Fruit fly (Drosophila melanogaster): Measurements from ENCODE around the gene CG5321.

CG5321 gene

dm6 chrX:14689108-14689507 is 9.7 kb downstream of the CG5321 start (continued):
- TF ChIP-seq stc (GFP tag; IDR thresholded peaks at IDR 0.05) (peak; percentile 66), aop (GFP tag; IDR thresholded peaks at IDR 0.05) (no peak), cato (GFP tag; optimal IDR thresholded peaks at IDR 0.05; ENCODE audit: borderline replicate concordance) (no peak), klu (GFP tag; IDR thresholded peaks at IDR 0.05) (no peak), Eip74EF (GFP tag; optimal IDR thresholded peaks at IDR 0.05) (peak in 1 of 2 experiments; percentile 61), CG1647 (GFP tag; optimal IDR thresholded peaks at IDR 0.05) (no peak), CG12155 (GFP tag; optimal IDR thresholded peaks at IDR 0.05) (peak; percentile 16), CG11093 (GFP tag; IDR thresholded peaks at IDR 0.05) (peak; percentile 66; the same call in 2 of the 3 replicates), CG32767 (GFP tag; IDR thresholded peaks at IDR 0.05) (peak; percentile 61; the same call in 1 of the 2 replicates), al (GFP tag; IDR thresholded peaks at IDR 0.05) (no peak), CG10267 (tag; optimal IDR thresholded peaks at IDR 0.05) (peak; percentile 52), gro (GFP tag; optimal IDR thresholded peaks at IDR 0.05) (no peak), ac (GFP tag; optimal IDR thresholded peaks at IDR 0.05) (no peak), row (GFP tag; IDR thresholded peaks at IDR 0.05) (peak; percentile 80), sqz (GFP tag; optimal IDR thresholded peaks at IDR 0.05) (peak; percentile 45), Dek (tag; optimal IDR thresholded peaks at IDR 0.05) (peak; percentile 26), CG7271 (tag; optimal IDR thresholded peaks at IDR 0.05) (no peak), CG6272 (GFP tag; IDR thresholded peaks at IDR 0.05) (peak; percentile 35; the same call in 1 of the 2 replicates), CG32772 (GFP tag; IDR thresholded peaks at IDR 0.05) (peak; percentile 82), CG10431 (GFP tag; optimal IDR thresholded peaks at IDR 0.05) (no peak), CG34224 (GFP tag; IDR thresholded peaks at IDR 0.05; ENCODE audit: partially characterized antibody) (no peak), dimm (GFP tag; IDR thresholded peaks at IDR 0.05) (peak; percentile 38; the same call in 1 of the 2 replicates), gem (tag; optimal IDR thresholded peaks at IDR 0.05) (peak; percentile 82), tup (GFP tag; optimal IDR thresholded peaks at IDR 0.05) (no peak), Abd-B (GFP tag; optimal IDR thresholded peaks at IDR 0.05) (peak; percentile 67), cas (GFP tag; IDR thresholded peaks at IDR 0.05) (0 out of 2 replicates have a peak, but pooled peaks have one; percentile 13), CG4617 (GFP tag; optimal IDR thresholded peaks at IDR 0.05; ENCODE audit: borderline replicate concordance) (peak; percentile 18), Poxn (GFP tag; IDR thresholded peaks at IDR 0.05) (no peak), CG5180 (GFP tag; optimal IDR thresholded peaks at IDR 0.05) (peak; percentile 50), Atf6 (GFP tag; IDR thresholded peaks at IDR 0.05) (peak; percentile 46; the same call in 1 of the 2 replicates), Pdp1 (GFP tag; optimal IDR thresholded peaks at IDR 0.05) (peak; percentile 52 to 68), Doc2 (GFP tag; IDR thresholded peaks at IDR 0.05) (0 out of 2 replicates have a peak, but pooled peaks have one; percentile 23), E2f1 (GFP tag; IDR thresholded peaks at IDR 0.05) (peak; percentile 68), CG8924 (tag; optimal IDR thresholded peaks at IDR 0.05) (peak; percentile 72), CG42726 (GFP tag; IDR thresholded peaks at IDR 0.05; ENCODE audit: partially characterized antibody) (no peak), HHEX (GFP tag; optimal IDR thresholded peaks at IDR 0.05) (peak; percentile 66), scrt (GFP tag; optimal IDR thresholded peaks at IDR 0.05) (peak; percentile 22), knrl (GFP tag; IDR thresholded peaks at IDR 0.05; ENCODE audit: partially characterized antibody) (no peak), CG3995 (GFP tag; optimal IDR thresholded peaks at IDR 0.05) (no peak), Mes4 (GFP tag; optimal IDR thresholded peaks at IDR 0.05) (peak; percentile 56), CG1529 (GFP tag; optimal IDR thresholded peaks at IDR 0.05) (peak; percentile 37), odd (GFP tag; optimal IDR thresholded peaks at IDR 0.05) (peak; percentile 40), CG17328 (GFP tag; IDR thresholded peaks at IDR 0.05) (peak; percentile 75), CG17385 (GFP tag; optimal IDR thresholded peaks at IDR 0.05) (peak; percentile 69), btn (GFP tag; optimal IDR thresholded peaks at IDR 0.05) (peak; percentile 52), kay (GFP tag; optimal IDR thresholded peaks at IDR 0.05) (peak; percentile 21), ttk (GFP tag; IDR thresholded peaks at IDR 0.05) (peak; percentile 85), lola (GFP tag; optimal IDR thresholded peaks at IDR 0.05) (peak in 1 of 3 experiments; percentile 26), CHES-1-like (GFP tag; optimal IDR thresholded peaks at IDR 0.05) (no peak), CG7928 (GFP tag; optimal IDR thresholded peaks at IDR 0.05) (no peak)

Measured in whole organism, embryonic.